Worm (Caenorhabditis elegans) whole organism, late embryonic: ENCODE results near the gene fbxa-90.

Source experiments
- C08G9.2 ChIP-seq: sonication (generic microtip); optimal IDR thresholded peaks from 2 replicates; lab custom pipeline; 2016; ENCODE audit warnings: mild to moderate bottlenecking, missing genetic modification characterization, moderate library complexity, missing compliant biosample characterization
- K02D7.2 ChIP-seq: sonication (generic microtip); optimal IDR thresholded peaks from 2 replicates; lab custom pipeline; 2017; ENCODE audit warnings: mild to moderate bottlenecking, missing genetic modification characterization, missing compliant biosample characterization
- T23F11.4 ChIP-seq: fragments of 200-800 bp; sonication (Bioruptor generic); optimal IDR thresholded peaks from 2 replicates; lab custom pipeline; 2018; ENCODE audit warnings: mild to moderate bottlenecking, missing genetic modification characterization, missing compliant biosample characterization
- ceh-14 ChIP-seq: sonication (generic microtip); optimal IDR thresholded peaks from 2 replicates; lab custom pipeline; 2016; ENCODE audit warnings: missing genotype, missing genetic modification characterization, missing compliant biosample characterization
- ceh-19 ChIP-seq: fragments of 200-800 bp; sonication (Bioruptor generic); optimal IDR thresholded peaks from 2 replicates; lab custom pipeline; 2018; ENCODE audit warnings: mild to moderate bottlenecking, missing genetic modification characterization, missing compliant biosample characterization
- ceh-2 ChIP-seq: sonication (generic microtip); optimal IDR thresholded peaks from 2 replicates; lab custom pipeline; 2016; ENCODE audit warnings: missing genotype, missing genetic modification characterization, missing compliant biosample characterization
- ceh-24 ChIP-seq: sonication (generic microtip); optimal IDR thresholded peaks from 2 replicates; lab custom pipeline; 2016; ENCODE audit warnings: mild to moderate bottlenecking, missing genetic modification characterization, missing compliant biosample characterization
- ceh-30 ChIP-seq: fragments of 150-350 bp; optimal IDR thresholded peaks from 2 replicates; lab custom pipeline; 2014; ENCODE audit warnings: missing biosample characterization, missing genetic modification characterization
- ceh-34 ChIP-seq: sonication (generic microtip); optimal IDR thresholded peaks from 2 replicates; lab custom pipeline; 2016; ENCODE audit warnings: mild to moderate bottlenecking, missing genetic modification characterization, missing compliant biosample characterization
- ceh-45 ChIP-seq: fragments of 200-800 bp; sonication (Bioruptor generic); IDR thresholded peaks from 2 replicates; pipeline ENCODE4 v1.3.6; 2022; ENCODE audit warnings: missing genetic modification reagents, missing genetic modification characterization, missing compliant biosample characterization
- ceh-48 ChIP-seq: sonication (generic microtip); optimal IDR thresholded peaks from 2 replicates; lab custom pipeline; 2016; ENCODE audit warnings: missing genetic modification characterization, inconsistent platforms, missing compliant biosample characterization
- che-1 ChIP-seq: sonication (generic microtip); optimal IDR thresholded peaks from 2 replicates; lab custom pipeline; 2016; ENCODE audit warnings: mild to moderate bottlenecking, missing genetic modification characterization, missing compliant biosample characterization
- dmd-4 ChIP-seq: sonication (generic microtip); optimal IDR thresholded peaks from 2 replicates; lab custom pipeline; 2016; ENCODE audit warnings: borderline replicate concordance, missing genetic modification characterization, missing compliant biosample characterization
- dve-1 ChIP-seq: sonication (generic microtip); optimal IDR thresholded peaks from 2 replicates; lab custom pipeline; 2017; ENCODE audit warnings: antibody characterized with exemption, mild to moderate bottlenecking, missing genetic modification characterization, missing compliant biosample characterization
- elt-4 ChIP-seq: sonication (generic microtip); optimal IDR thresholded peaks from 2 replicates; lab custom pipeline; 2016; ENCODE audit warnings: missing genetic modification characterization, missing compliant biosample characterization
- eyg-1 ChIP-seq: sonication (generic microtip); optimal IDR thresholded peaks from 2 replicates; lab custom pipeline; 2016; ENCODE audit warnings: missing genotype, missing genetic modification characterization, missing compliant biosample characterization
- fkh-6 ChIP-seq: sonication (generic microtip); optimal IDR thresholded peaks from 2 replicates; lab custom pipeline; 2016; ENCODE audit warnings: missing genetic modification characterization, missing compliant biosample characterization
- gmeb-2 ChIP-seq: sonication (generic microtip); optimal IDR thresholded peaks from 2 replicates; lab custom pipeline; 2016; ENCODE audit warnings: missing genetic modification characterization, inconsistent platforms, missing compliant biosample characterization
- hlh-30 ChIP-seq: sonication (generic microtip); optimal IDR thresholded peaks from 2 replicates; lab custom pipeline; 2017; ENCODE audit warnings: antibody characterized with exemption, missing genetic modification characterization, missing compliant biosample characterization; ENCODE audit not compliant: insufficient read depth
- hlh-6 ChIP-seq: sonication (generic microtip); optimal IDR thresholded peaks from 2 replicates; lab custom pipeline; 2016; ENCODE audit warnings: missing genotype, missing genetic modification characterization, missing compliant biosample characterization
- lim-6 ChIP-seq: sonication (generic microtip); optimal IDR thresholded peaks from 2 replicates; lab custom pipeline; 2016; ENCODE audit warnings: missing genetic modification characterization, missing compliant biosample characterization
- lin-11 ChIP-seq: fragments of 200-800 bp; sonication (Bioruptor generic); optimal IDR thresholded peaks from 2 replicates; lab custom pipeline; 2018; ENCODE audit warnings: mild to moderate bottlenecking, missing genetic modification characterization, missing compliant biosample characterization
- madf-2 ChIP-seq: sonication (generic microtip); optimal IDR thresholded peaks from 2 replicates; lab custom pipeline; 2017; ENCODE audit warnings: missing genetic modification characterization, missing compliant biosample characterization
- nfya-1 ChIP-seq: sonication (generic microtip); optimal IDR thresholded peaks from 2 replicates; lab custom pipeline; 2017; ENCODE audit warnings: missing genetic modification characterization, mild to moderate bottlenecking, missing compliant biosample characterization, antibody characterized with exemption, moderate library complexity
- pat-9 ChIP-seq: fragments of 200-800 bp; sonication (Bioruptor generic); optimal IDR thresholded peaks from 2 replicates; lab custom pipeline; 2018; ENCODE audit warnings: mild to moderate bottlenecking, missing genetic modification characterization, moderate library complexity, missing compliant biosample characterization
- pax-1 ChIP-seq: fragments of 150-350 bp; optimal IDR thresholded peaks from 2 replicates; lab custom pipeline; 2014; ENCODE audit warnings: missing biosample characterization, missing genetic modification characterization
- sox-2 ChIP-seq: fragments of 200-800 bp; sonication (Bioruptor generic); IDR thresholded peaks from 2 replicates; pipeline ENCODE4 v1.3.6; 2022; ENCODE audit warnings: missing genetic modification reagents, missing genetic modification characterization, missing compliant biosample characterization
- sox-4 ChIP-seq: sonication (generic microtip); optimal IDR thresholded peaks from 2 replicates; lab custom pipeline; 2017; ENCODE audit warnings: mild to moderate bottlenecking, missing genetic modification characterization, inconsistent platforms, missing compliant biosample characterization
- syd-9 ChIP-seq: sonication (generic microtip); optimal IDR thresholded peaks from 2 replicates; lab custom pipeline; 2016; ENCODE audit warnings: mild to moderate bottlenecking, missing genetic modification characterization, moderate library complexity, missing compliant biosample characterization
- tbx-2 ChIP-seq: sonication (generic microtip); optimal IDR thresholded peaks from 2 replicates; lab custom pipeline; 2016; ENCODE audit warnings: missing genetic modification characterization, missing compliant biosample characterization
- tbx-7 ChIP-seq: sonication (generic microtip); optimal IDR thresholded peaks from 2 replicates; lab custom pipeline; 2016; ENCODE audit warnings: missing genotype, missing genetic modification characterization, missing compliant biosample characterization
- unc-42 ChIP-seq: sonication (generic microtip); optimal IDR thresholded peaks from 2 replicates; lab custom pipeline; 2016; ENCODE audit warnings: missing genotype, missing genetic modification characterization, missing compliant biosample characterization
- unc-55 ChIP-seq: sonication (generic microtip); optimal IDR thresholded peaks from 2 replicates; lab custom pipeline; 2017; ENCODE audit warnings: missing biosample characterization, missing genetic modification reagents, missing genetic modification characterization
- unc-86 ChIP-seq: sonication (generic microtip); optimal IDR thresholded peaks from 2 replicates; lab custom pipeline; 2016; ENCODE audit warnings: missing genetic modification characterization, missing compliant biosample characterization
- ztf-16 ChIP-seq: sonication (generic microtip); optimal IDR thresholded peaks from 2 replicates; lab custom pipeline; 2017; ENCODE audit warnings: missing genetic modification characterization, missing compliant biosample characterization

fbxa-90 gene

ce11 chrV:17000204-17000603 is 33.6 kb downstream of the fbxa-90 start, which contains the start of gene str-217:
TSS of gene str-217 (minus strand) at chrV:17000304.
- TF ChIP-seq hlh-6 (tag; lab: Kevin White, UChicago) (no peak), K02D7.2 (tag; lab: Kevin White, UChicago) (no peak), ceh-14 (tag; lab: Kevin White, UChicago) (no peak), lim-6 (tag; lab: Kevin White, UChicago) (no peak), elt-4 (no peak), T23F11.4 (GFP tag; lab: Kevin White, UChicago) (no peak), ceh-2 (tag; lab: Kevin White, UChicago) (no peak), sox-4 (tag; lab: Kevin White, UChicago) (no peak), sox-2 (no peak), ceh-30 (tag; lab: Kevin White, UChicago) (no peak), gmeb-2 (tag; lab: Kevin White, UChicago) (no peak), C08G9.2 (tag; lab: Kevin White, UChicago) (no peak), unc-42 (tag; lab: Kevin White, UChicago) (no peak), pax-1 (tag; lab: Kevin White, UChicago) (no peak), ztf-16 (tag; lab: Kevin White, UChicago) (no peak), ceh-45 (GFP tag; lab: Robert Waterston, UW) (no peak), eyg-1 (tag; lab: Kevin White, UChicago) (no peak), ceh-48 (no peak), fkh-6 (tag; lab: Kevin White, UChicago) (no peak)
- TF ChIP-seq, all 69 proteins: peak for 0

- no peak for TF ChIP-seq nfya-1
- TF ChIP-seq lin-11 (tag; lab: Kevin White, UChicago) = no peak
Observed at ce11 chrV:17000635-17001034, 34.0 kb downstream of the fbxa-90 start.

- no peak for TF ChIP-seq K02D7.2 (tag; lab: Kevin White, UChicago)
- no peak for TF ChIP-seq madf-2
- TF ChIP-seq dmd-4 (tag; lab: Kevin White, UChicago) = no peak
- TF ChIP-seq hlh-30 (tag; lab: Kevin White, UChicago) = no peak
- TF ChIP-seq ceh-48 = no peak
- no peak for TF ChIP-seq unc-55
- TF ChIP-seq ztf-16 (tag; lab: Kevin White, UChicago) = no peak
Observed at ce11 chrV:17001167-17001566, 34.6 kb downstream of the fbxa-90 start, which contains the start of gene sri-9. TSS of gene sri-9 (plus strand) at chrV:17001467.

ce11 chrV:17005189-17005588 is 38.6 kb downstream of the fbxa-90 start, which contains the start of gene srh-131:
TSS of gene srh-131 (plus strand) at chrV:17005489.
- no peak for TF ChIP-seq pat-9 (tag; lab: Kevin White, UChicago)
- no peak for TF ChIP-seq elt-4
- TF ChIP-seq unc-86 (tag; lab: Kevin White, UChicago) = no peak
- TF ChIP-seq ceh-24 (tag; lab: Kevin White, UChicago) = no peak
- no peak for TF ChIP-seq tbx-7 (tag; lab: Kevin White, UChicago)
- TF ChIP-seq ceh-45 (GFP tag; lab: Robert Waterston, UW) = no peak
- no peak for TF ChIP-seq unc-42 (tag; lab: Kevin White, UChicago)

ce11 chrV:17008302-17008701 is 41.7 kb downstream of the fbxa-90 start, which contains the start of gene sri-69:
TSS of gene sri-69 (minus strand) at chrV:17008402.
- TF ChIP-seq syd-9 (tag; lab: Kevin White, UChicago) = no peak
- no peak for TF ChIP-seq tbx-2
- TF ChIP-seq ceh-19 (GFP tag; lab: Kevin White, UChicago) = no peak
- TF ChIP-seq ceh-34 (tag; lab: Kevin White, UChicago) = no peak
- no peak for TF ChIP-seq ztf-16 (tag; lab: Kevin White, UChicago)
- TF ChIP-seq dve-1 (tag; lab: Kevin White, UChicago) = no peak
- TF ChIP-seq che-1 (tag; lab: Kevin White, UChicago) = no peak
- TF ChIP-seq lin-11 (tag; lab: Kevin White, UChicago) = no peak
- no peak for TF ChIP-seq C08G9.2 (tag; lab: Kevin White, UChicago)
- no peak for TF ChIP-seq ceh-2 (tag; lab: Kevin White, UChicago)
- TF ChIP-seq ceh-14 (tag; lab: Kevin White, UChicago) = no peak
- TF ChIP-seq, all 69 proteins: peak for 0
